Fruit fly (Drosophila melanogaster) Kc167 (cell line): ENCODE measurements around the gene repo.

ENCODE experiments used
- Myc ChIP-seq: fragments of >200 bp; optimal IDR thresholded peaks from 2 replicates; lab custom pipeline; 2017; ENCODE audit warnings: missing external identifiers
- Sin3A ChIP-seq: fragments of >200 bp; optimal IDR thresholded peaks from 2 replicates; lab custom pipeline; 2018; ENCODE audit warnings: missing external identifiers
- h ChIP-seq: fragments of >200 bp; optimal IDR thresholded peaks from 3 replicates; lab custom pipeline; 2018; ENCODE audit warnings: missing external identifiers
- insv ChIP-seq: fragments of >200 bp; optimal IDR thresholded peaks from 3 replicates; lab custom pipeline; 2018; ENCODE audit warnings: missing external identifiers
- psq ChIP-seq: fragments of >200 bp; optimal IDR thresholded peaks from 2 replicates; lab custom pipeline; 2017; ENCODE audit warnings: missing external identifiers
- ttk ChIP-seq: sonication (Bioruptor generic); optimal IDR thresholded peaks from 2 replicates; lab custom pipeline; 2017; ENCODE audit warnings: missing external identifiers

Gene repo

DNA sequence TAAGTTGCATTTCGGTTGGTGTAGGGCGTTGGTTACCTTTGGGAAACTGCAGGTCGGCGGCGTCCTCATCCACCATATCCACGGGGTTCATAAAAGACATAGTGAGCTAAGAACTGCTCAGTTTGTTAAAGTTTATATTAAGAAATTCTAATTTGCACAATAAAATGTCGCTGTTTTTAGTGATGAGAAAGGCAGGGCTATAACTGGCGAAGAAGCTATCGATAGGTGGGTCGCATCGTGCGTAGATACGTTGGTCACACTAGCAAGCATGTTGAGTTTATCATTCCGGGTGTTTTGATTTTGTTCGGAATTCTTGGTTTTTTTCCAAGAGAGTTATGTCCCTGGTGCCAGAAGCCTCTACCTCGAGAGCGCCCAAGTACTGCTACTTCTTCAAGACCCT lies 19.3 kb downstream of the repo start, which contains the start of the genes Ada2a, Polr2D, Tgs1 and moi:
TSS of gene Ada2a (minus strand) at position 207 of the 400 bp plus-strand sequence.
TSS of gene Polr2D (minus strand) at position 207 of the 400 bp plus-strand sequence.
TSS of gene Tgs1 (plus strand) at position 250 of the 400 bp plus-strand sequence.
TSS of gene moi (plus strand) at position 250 of the 400 bp plus-strand sequence.
- TF ChIP-seq insv (no peak), Myc (no peak), psq (lab: Kevin White, UChicago) (no peak), ttk (lab: Kevin White, UChicago) (no peak), Sin3A (lab: Kevin White, UChicago) (no peak)

DNA sequence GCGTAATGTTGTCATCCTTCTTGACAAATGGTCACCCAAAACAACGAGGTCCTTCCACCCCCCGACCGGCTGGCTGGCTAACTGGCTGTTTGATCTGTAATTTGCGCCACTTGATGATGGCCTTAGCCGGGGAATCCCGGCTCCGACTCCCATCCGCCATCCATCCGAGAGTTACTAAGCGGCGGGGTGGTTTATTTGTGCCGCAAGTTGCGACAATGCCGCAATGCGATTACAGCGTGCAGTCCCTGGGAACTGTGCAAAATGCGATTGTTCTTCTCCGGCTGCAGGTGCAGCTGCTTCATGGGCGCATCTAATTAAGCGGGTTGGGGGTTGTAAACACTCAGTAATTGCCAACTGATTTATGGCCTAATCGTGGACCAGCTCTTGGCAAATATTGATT lies 24.0 kb downstream of the repo start:
- TF ChIP-seq insv, result no peak
- TF ChIP-seq psq (lab: Kevin White, UChicago), result no peak
- no peak for TF ChIP-seq h (lab: Kevin White, UChicago)
- TF ChIP-seq Sin3A (lab: Kevin White, UChicago), result no peak
- no peak for TF ChIP-seq Myc
- TF ChIP-seq ttk (lab: Kevin White, UChicago), result no peak

DNA sequence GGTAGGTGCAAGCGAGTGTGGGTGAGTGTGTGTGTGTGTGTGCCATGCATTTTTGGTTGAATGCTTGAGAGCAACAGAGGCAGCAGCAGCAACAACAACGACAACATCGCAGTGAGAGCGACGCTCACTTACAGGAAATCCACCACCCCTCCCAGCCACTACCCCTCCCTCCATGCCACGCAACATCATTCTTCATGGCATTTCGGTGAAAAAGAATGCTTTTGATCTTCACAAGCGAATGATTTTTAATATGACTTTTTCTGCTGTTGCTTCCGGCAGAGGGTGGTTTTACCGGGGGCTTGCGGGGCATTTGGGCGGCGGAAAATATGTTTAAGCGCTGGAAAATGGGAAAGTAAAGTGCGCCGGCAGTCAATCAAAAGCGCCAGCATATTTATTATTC lies 25.6 kb downstream of the repo start:
- TF ChIP-seq psq (lab: Kevin White, UChicago), result no peak
- no peak for TF ChIP-seq insv
- no peak for TF ChIP-seq Sin3A (lab: Kevin White, UChicago)
- no peak for TF ChIP-seq ttk (lab: Kevin White, UChicago)
- TF ChIP-seq Myc, result no peak
- TF ChIP-seq h (lab: Kevin White, UChicago), result no peak

DNA sequence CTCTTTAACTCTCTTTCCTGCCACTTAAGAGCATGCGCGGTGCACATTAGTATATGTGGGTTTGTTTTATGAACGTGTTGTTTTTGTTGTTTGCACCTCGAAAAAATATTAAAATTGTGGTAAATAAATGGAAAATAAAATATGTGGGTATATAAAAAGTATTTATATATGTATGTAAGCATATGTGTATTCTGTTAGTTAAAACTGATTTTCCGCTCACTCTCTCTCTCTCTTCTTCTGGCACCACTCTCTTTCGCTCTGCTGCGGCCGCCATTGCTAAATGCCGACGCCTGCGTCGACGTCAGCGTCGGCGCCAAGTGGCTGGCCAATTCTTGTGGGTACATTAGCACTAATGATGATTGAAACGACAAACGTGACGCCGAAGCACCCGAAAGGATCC lies 29.3 kb downstream of the repo start:
- TF ChIP-seq h (lab: Kevin White, UChicago) (no peak), ttk (lab: Kevin White, UChicago) (no peak), Myc (no peak), Sin3A (lab: Kevin White, UChicago) (no peak), psq (lab: Kevin White, UChicago) (no peak), insv (no peak)

DNA sequence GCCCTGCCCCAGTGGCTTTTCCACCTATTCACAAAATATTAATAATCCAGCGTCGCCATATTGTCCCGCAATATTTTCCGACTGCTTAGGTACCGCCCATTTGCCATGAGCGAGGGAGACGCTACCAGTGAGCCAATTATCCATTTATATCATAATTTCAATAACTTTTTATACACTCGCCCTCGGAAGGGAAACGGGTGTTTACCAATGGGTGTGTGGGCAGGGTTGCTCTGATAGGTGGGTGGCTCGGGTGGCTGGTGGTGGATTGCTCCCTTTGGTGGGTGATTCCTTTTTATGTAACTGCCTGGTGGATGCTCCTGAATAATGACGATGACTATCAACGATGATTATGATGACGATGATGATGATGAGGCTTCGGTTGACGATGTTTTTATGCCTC lies 30.7 kb downstream of the repo start:
- TF ChIP-seq Sin3A (lab: Kevin White, UChicago), result no peak
- no peak for TF ChIP-seq insv
- TF ChIP-seq psq (lab: Kevin White, UChicago), result no peak
- no peak for TF ChIP-seq ttk (lab: Kevin White, UChicago)
- TF ChIP-seq h (lab: Kevin White, UChicago), result no peak
- no peak for TF ChIP-seq Myc

DNA sequence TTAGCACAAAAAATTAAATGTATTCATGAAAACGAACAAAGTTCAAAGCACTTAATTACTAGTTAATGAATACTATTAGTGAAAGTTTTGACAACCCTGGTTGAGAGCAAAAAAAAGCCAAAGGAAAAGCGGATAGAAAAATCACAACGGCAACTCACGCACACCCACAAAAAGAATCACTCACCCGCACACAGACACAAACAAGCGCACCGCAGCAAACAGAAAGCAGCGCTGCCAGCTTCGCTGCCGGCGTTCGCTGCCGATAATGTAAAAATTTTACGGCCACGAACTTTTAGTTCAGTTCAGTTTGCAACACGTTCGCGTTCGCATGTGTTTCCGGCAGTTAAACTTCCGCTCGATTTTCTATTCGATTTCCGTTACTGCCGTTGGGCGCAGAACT lies 31.5 kb downstream of the repo start, which contains the start of gene CG18599:
TSS of gene CG18599 (plus strand) at position 301 of the 400 bp plus-strand sequence.
- no peak for TF ChIP-seq Sin3A (lab: Kevin White, UChicago)
- no peak for TF ChIP-seq h (lab: Kevin White, UChicago)
- TF ChIP-seq Myc, result no peak
- no peak for TF ChIP-seq insv
- no peak for TF ChIP-seq ttk (lab: Kevin White, UChicago)
- no peak for TF ChIP-seq psq (lab: Kevin White, UChicago)

DNA sequence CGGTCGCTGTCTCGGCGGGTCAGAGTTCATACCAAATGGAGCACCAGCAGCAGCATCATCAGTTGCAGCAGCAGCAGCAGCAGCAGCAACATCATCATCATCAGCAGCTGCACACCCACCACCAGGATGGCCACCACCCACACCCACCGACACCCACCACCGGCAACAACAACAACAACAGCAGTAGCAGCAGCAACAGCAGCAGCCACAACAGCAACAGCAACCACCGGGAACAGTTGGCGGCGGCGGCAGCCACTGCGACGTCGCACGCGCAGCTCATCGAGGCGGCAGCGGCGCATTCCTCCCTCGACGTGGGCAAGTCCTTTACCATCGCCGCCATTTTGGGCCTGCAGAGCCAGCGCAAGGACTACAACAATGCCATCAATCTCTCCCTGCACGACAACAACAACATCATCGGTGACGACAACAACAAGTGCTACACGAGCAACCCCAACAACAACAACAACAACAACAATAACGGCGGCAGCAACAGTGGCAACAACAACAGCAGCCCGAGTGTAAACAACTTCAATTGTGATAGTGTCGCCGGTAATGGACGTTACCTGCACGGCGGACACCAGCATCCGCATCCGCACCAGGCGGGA lies 33.9 kb downstream of the repo start:
- TF ChIP-seq ttk (lab: Kevin White, UChicago), result no peak
- no peak for TF ChIP-seq h (lab: Kevin White, UChicago)
- TF ChIP-seq Sin3A (lab: Kevin White, UChicago), result no peak
- no peak for TF ChIP-seq psq (lab: Kevin White, UChicago)
- TF ChIP-seq insv, result no peak
- no peak for TF ChIP-seq Myc

DNA sequence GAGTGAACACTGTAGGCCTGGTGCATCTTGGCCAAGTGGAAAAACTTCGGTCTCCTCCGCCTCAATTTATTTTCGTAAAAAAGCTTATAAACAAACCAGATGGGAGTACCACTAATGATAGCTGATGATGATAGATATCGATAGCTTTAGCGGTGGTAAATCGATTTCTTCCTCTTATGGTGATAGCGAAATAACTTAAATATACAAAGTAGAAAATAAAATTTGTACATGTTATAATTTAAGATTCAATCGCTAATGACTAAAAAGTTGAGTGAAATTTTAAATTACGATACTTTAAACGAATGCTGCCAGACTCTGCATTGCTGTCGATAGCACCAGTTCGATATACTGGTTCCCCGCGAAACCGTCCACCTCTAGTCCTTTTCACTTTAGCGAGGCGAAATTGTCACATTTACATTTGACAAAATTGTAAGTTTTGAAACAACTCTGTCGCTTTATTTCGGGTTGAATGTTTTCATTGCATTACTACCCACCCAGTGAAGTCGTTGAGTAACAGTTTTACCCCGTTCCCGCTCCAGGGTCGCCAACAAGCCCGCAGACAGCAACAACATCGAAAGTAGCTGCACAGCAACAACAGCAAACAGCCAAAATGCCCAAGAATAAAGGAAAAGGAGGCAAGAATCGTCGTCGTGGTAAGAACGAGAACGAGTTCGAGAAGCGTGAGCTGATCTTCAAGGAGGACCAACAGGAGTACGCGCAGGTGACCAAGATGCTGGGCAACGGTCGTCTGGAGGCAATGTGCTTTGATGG lies 38.5 kb downstream of the repo start, which contains the start of the genes Vps39 and eIF1A:
TSS of gene Vps39 (minus strand) at position 119 of the 771 bp plus-strand sequence.
TSS of gene eIF1A (plus strand) at position 338 of the 771 bp plus-strand sequence.
- TF ChIP-seq h (lab: Kevin White, UChicago) (no peak), ttk (lab: Kevin White, UChicago) (no peak), Myc (no peak), psq (lab: Kevin White, UChicago) (no peak), insv (no peak), Sin3A (lab: Kevin White, UChicago) (no peak)

DNA sequence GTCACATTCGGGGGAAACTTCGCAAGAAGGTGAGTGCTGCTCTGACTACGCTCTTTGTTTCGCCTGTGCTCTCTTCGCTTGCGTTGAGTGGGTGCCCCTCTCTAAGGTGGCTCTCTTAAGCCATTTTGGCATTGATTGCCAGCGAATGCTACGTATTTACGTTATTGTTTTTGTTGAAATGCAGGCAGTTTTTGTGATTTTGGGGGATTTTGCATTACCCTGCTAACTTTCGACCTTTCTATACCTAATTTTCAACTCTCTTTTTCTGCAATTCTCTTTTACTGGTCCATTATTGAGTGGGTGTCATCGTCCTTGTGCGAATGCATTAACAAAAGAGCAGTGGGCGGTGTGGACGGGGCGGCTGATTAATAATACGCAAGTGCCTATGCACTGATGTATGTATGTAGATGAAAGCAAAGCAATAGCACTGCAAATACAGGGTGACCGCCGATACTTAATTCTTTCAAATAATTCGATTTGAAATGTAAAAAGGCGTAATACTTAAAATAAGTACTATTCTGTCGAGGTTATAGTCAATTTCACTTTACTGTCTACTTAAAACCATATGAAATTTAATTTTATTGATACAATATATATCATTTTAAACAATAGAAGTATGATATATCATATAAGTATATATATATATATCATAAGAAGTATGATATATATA lies 39.3 kb downstream of the repo start:
- TF ChIP-seq psq (lab: Kevin White, UChicago), result no peak
- no peak for TF ChIP-seq Sin3A (lab: Kevin White, UChicago)
- TF ChIP-seq h (lab: Kevin White, UChicago), result no peak
- TF ChIP-seq ttk (lab: Kevin White, UChicago), result no peak
- no peak for TF ChIP-seq insv
- no peak for TF ChIP-seq Myc

DNA sequence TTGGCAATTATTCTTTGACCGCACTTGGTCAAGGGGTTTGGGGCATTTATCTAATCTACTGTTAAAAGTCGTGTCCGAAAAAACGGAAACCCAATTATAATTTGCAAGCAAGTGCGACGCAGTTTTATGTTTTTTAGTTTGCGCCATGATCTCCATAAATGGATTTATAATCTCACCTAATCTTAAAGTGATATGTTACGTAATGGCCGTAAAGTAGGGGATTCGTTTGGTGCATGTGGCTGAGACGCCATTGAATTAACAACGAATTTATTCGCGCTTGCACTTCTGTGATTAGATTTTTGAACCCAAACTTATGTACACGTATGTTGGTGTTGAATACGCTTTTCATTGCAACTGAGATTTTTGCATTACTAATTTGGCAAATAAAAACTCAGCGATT lies 40.7 kb downstream of the repo start:
- TF ChIP-seq Sin3A (lab: Kevin White, UChicago), result no peak
- no peak for TF ChIP-seq Myc
- no peak for TF ChIP-seq psq (lab: Kevin White, UChicago)
- TF ChIP-seq ttk (lab: Kevin White, UChicago), result no peak
- TF ChIP-seq insv, result no peak
- TF ChIP-seq h (lab: Kevin White, UChicago), result no peak

DNA sequence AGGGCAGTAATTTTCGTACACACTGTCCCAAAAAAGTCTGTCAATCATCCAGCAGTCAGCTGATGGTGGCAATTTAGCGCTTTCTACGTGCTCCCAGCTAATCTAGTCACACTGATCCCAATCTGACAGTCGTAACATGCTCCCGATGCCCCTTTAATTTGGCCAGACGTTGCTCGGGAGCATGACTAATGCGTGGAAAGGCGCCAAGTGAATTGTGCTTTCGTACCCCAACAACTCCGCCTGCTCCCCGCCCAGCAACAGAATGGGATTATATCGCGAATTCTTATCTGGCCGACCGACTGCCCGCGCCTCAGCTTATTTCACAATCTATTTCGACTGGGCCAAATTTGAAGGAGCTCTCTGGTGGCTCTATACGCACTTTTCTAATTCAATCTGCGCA lies 41.4 kb downstream of the repo start:
- TF ChIP-seq Myc (no peak), psq (lab: Kevin White, UChicago) (no peak), ttk (lab: Kevin White, UChicago) (no peak), Sin3A (lab: Kevin White, UChicago) (no peak), insv (no peak), h (lab: Kevin White, UChicago) (no peak)
